Worm (Caenorhabditis elegans): ENCODE data around the gene F32D8.15.

F32D8.15 gene

ce11 chrV:10940571-10940991 lies 36.7 kb downstream of the F32D8.15 start (continued):
- TF ChIP-seq nhr-41 (GFP tag; IDR thresholded peaks at IDR 0.05) (0 out of 2 replicates have a peak, but pooled peaks have one; percentile 31), unc-39 (tag; optimal IDR thresholded peaks at IDR 0.05) (no peak), ceh-32 (tag; optimal IDR thresholded peaks at IDR 0.05; ENCODE audit: poor library complexity) (no peak), nhr-237 (tag; optimal IDR thresholded peaks at IDR 0.05) (no peak), ceh-44 (GFP tag; IDR thresholded peaks at IDR 0.05) (no peak), hlh-11 (tag; optimal IDR thresholded peaks at IDR 0.05) (peak; percentile 95), nhr-102 (tag; optimal IDR thresholded peaks at IDR 0.05) (peak; percentile 82), lin-39 (tag; optimal IDR thresholded peaks at IDR 0.05) (no peak), zip-11 (GFP tag; IDR thresholded peaks at IDR 0.05) (no peak), mdt-29 (GFP tag; IDR thresholded peaks at IDR 0.05) (no peak), set-16 (GFP tag; IDR thresholded peaks at IDR 0.05) (no peak), ces-1 (GFP tag; optimal IDR thresholded peaks at IDR 0.05) (no peak), lin-38 (GFP tag; IDR thresholded peaks at IDR 0.05) (peak; percentile 38), lir-3 (tag; optimal IDR thresholded peaks at IDR 0.05) (no peak), ZK546.5 (tag; optimal IDR thresholded peaks at IDR 0.05) (no peak), lim-7 (GFP tag; IDR thresholded peaks at IDR 0.05) (no peak), snpc-1.2 (GFP tag; IDR thresholded peaks at IDR 0.05) (no peak), fkh-10 (GFP tag; optimal IDR thresholded peaks at IDR 0.05) (no peak), lin-13 (GFP tag; optimal IDR thresholded peaks at IDR 0.05) (peak; percentile 67), arid-1 (GFP tag; conservative IDR thresholded peaks at IDR 0.05) (0 out of 2 replicates have a peak, but pooled peaks have one; percentile 10), unc-62 (GFP tag; optimal IDR thresholded peaks at IDR 0.05 in 1 of 2) (peak in 1 of 2 experiments; percentile 96), unc-62 (tag; optimal IDR thresholded peaks at IDR 0.05) (no peak), unc-130 (GFP tag; optimal IDR thresholded peaks at IDR 0.05) (no peak), F44E2.7 (GFP tag; IDR thresholded peaks at IDR 0.05) (no peak), Y48G9A.11 (GFP tag; IDR thresholded peaks at IDR 0.05) (no peak), spr-3 (GFP tag; optimal IDR thresholded peaks at IDR 0.05) (no peak), D1046.2 (GFP tag; IDR thresholded peaks at IDR 0.05) (no peak), egl-27 (tag; optimal IDR thresholded peaks at IDR 0.05) (no peak), ceh-20 (GFP tag; IDR thresholded peaks at IDR 0.05) (no peak), mep-1 (tag; optimal IDR thresholded peaks at IDR 0.05) (peak; percentile 65), pha-4 (GFP tag; IDR thresholded peaks at IDR 0.05) (peak; percentile 82), pha-4 (tag; optimal IDR thresholded peaks at IDR 0.05) (no peak), nhr-11 (tag; optimal IDR thresholded peaks at IDR 0.05) (peak; percentile 31), mxl-2 (GFP tag; conservative IDR thresholded peaks at IDR 0.05) (no peak), duxl-1 (tag; optimal IDR thresholded peaks at IDR 0.05; ENCODE audit: poor library complexity) (no peak), aly-2 (tag; optimal IDR thresholded peaks at IDR 0.05) (no peak), fos-1 (tag; optimal IDR thresholded peaks at IDR 0.05) (no peak), ceh-62 (tag; optimal IDR thresholded peaks at IDR 0.05) (no peak), ceh-82 (tag; optimal IDR thresholded peaks at IDR 0.05) (no peak), lin-15B (tag; optimal IDR thresholded peaks at IDR 0.05) (no peak), tag-97 (GFP tag; IDR thresholded peaks at IDR 0.05) (no peak), ztf-7 (tag; optimal IDR thresholded peaks at IDR 0.05) (peak; percentile 91), dpl-1 (GFP tag; optimal IDR thresholded peaks at IDR 0.05) (peak; percentile 36), Y75B8A.6 (GFP tag; IDR thresholded peaks at IDR 0.05) (no peak), zag-1 (tag; optimal IDR thresholded peaks at IDR 0.05) (no peak), vab-7 (GFP tag; IDR thresholded peaks at IDR 0.05) (no peak), Y105C5A.15 (GFP tag; IDR thresholded peaks at IDR 0.05) (no peak), lin-29 (GFP tag; IDR thresholded peaks at IDR 0.05) (no peak), F37D6.2 (tag; optimal IDR thresholded peaks at IDR 0.05) (peak; percentile 33), dmd-8 (GFP tag; IDR thresholded peaks at IDR 0.05) (no peak), nhr-25 (tag; optimal IDR thresholded peaks at IDR 0.05; ENCODE audit: borderline replicate concordance, insufficient read depth) (no peak), hmg-1.1 (GFP tag; IDR thresholded peaks at IDR 0.05) (peak; percentile 55; the same call in 1 of the 2 replicates), php-3 (GFP tag; IDR thresholded peaks at IDR 0.05) (no peak)
